Worm (Caenorhabditis elegans): ENCODE results near the gene twk-8.

The twk-8 gene

DNA sequence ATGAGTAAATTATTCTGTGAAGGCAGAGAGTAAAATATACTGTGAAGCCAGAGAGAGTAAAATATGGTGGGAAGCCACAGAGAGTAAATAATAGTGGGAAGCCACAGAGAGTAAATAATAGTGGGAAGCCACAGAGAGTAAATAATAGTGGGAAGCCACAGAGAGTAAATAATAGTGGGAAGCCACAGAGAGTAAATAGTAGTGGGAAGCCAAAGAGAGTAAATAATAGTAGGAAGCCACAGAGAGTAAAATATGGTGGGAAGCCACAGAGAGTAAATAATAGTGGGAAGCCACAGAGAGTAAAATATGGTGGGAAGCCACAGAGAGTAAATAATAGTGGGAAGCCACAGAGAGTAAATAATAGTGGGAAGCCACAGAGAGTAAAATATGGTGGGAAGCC is 34.1 kb upstream of the twk-8 start:
- TF ChIP-seq hmbx-1 (tag; optimal IDR thresholded peaks at IDR 0.05) (peak; percentile 5), ets-7 (tag; optimal IDR thresholded peaks at IDR 0.05) (peak; percentile 45)

DNA sequence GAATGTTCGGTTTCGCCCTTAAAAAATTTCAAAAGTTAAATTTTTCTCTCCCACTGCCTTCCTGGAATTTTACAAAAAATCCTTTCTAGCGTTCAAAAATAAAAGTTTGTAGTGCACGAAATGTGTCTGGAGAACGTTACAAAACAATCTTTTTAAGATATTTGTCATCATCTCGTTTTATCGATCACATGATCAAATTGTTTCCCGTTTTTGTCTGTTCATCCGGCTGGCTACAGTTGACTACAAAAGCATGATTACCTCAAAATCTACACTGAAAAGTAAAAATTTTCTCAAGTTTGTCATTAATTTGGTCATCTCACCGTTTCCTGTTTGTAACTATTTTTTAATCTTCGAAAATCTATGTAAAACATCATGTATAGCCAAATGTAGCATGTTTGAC is 31.1 kb upstream of the twk-8 start:
- TF ChIP-seq B0310.2 (tag; optimal IDR thresholded peaks at IDR 0.05) (no peak), ceh-13 (GFP tag; optimal IDR thresholded peaks at IDR 0.05) (no peak), sea-1 (GFP tag; conservative IDR thresholded peaks at IDR 0.05) (no peak), F13C5.2 (tag; optimal IDR thresholded peaks at IDR 0.05) (no peak), hmbx-1 (tag; optimal IDR thresholded peaks at IDR 0.05) (no peak), scrt-1 (GFP tag; IDR thresholded peaks at IDR 0.05) (no peak), tra-4 (tag; optimal IDR thresholded peaks at IDR 0.05) (no peak), ceh-36 (tag; optimal IDR thresholded peaks at IDR 0.05) (no peak), hnd-1 (tag; optimal IDR thresholded peaks at IDR 0.05) (no peak), tbx-11 (GFP tag; IDR thresholded peaks at IDR 0.05) (no peak), pes-1 (GFP tag; IDR thresholded peaks at IDR 0.05) (no peak), hmg-4 (GFP tag; optimal IDR thresholded peaks at IDR 0.05) (no peak), aly-1 (tag; optimal IDR thresholded peaks at IDR 0.05) (no peak), tbx-37 (GFP tag; conservative IDR thresholded peaks at IDR 0.05) (no peak), ama-1 (optimal IDR thresholded peaks at IDR 0.05) (no peak), flt-1 (GFP tag; IDR thresholded peaks at IDR 0.05) (no peak), ets-7 (tag; optimal IDR thresholded peaks at IDR 0.05) (no peak)

DNA sequence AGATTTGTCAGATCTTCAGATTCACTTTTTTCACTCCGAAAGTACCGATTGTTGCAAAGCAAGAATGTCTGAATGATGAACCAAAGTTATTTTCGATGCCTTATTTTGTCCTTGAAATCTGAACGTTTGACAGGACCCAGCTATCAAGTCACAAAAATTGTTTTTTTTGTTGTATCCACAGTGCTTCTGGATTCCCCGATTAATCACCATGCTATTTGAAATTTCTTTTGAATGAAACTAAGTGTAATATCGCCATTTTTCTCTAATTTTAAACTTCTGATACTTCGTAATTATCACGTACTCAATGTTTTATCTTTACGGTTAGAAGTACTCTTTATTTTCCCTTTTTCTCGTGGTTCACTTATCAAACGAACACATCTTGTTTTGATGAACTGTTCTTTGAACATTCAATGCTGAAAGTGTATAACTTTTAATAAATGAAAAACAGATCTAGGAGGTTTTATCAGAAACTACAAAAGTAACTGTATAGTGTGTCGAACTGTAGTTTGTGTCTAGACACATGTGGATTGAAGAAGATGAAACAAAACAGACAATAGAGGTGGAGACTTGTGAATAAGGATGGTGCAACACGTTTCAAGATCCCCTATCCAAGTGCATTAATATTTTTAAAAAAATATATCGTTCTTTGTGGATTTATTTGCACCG is 30.5 kb upstream of the twk-8 start:
- TF ChIP-seq ama-1 (optimal IDR thresholded peaks at IDR 0.05) = no peak
- no peak for TF ChIP-seq ceh-36 (tag; optimal IDR thresholded peaks at IDR 0.05)
- no peak for TF ChIP-seq hmg-4 (GFP tag; optimal IDR thresholded peaks at IDR 0.05)
- no peak for TF ChIP-seq ceh-13 (GFP tag; optimal IDR thresholded peaks at IDR 0.05)
- no peak for TF ChIP-seq hmbx-1 (tag; optimal IDR thresholded peaks at IDR 0.05)
- TF ChIP-seq scrt-1 (GFP tag; IDR thresholded peaks at IDR 0.05) = no peak
- no peak for TF ChIP-seq tbx-37 (GFP tag; conservative IDR thresholded peaks at IDR 0.05)
- no peak for TF ChIP-seq tra-4 (tag; optimal IDR thresholded peaks at IDR 0.05)
- TF ChIP-seq sea-1 (GFP tag; conservative IDR thresholded peaks at IDR 0.05) = no peak
- TF ChIP-seq tbx-11 (GFP tag; IDR thresholded peaks at IDR 0.05) = no peak
- TF ChIP-seq aly-1 (tag; optimal IDR thresholded peaks at IDR 0.05) = no peak
- TF ChIP-seq flt-1 (GFP tag; IDR thresholded peaks at IDR 0.05) = no peak

DNA sequence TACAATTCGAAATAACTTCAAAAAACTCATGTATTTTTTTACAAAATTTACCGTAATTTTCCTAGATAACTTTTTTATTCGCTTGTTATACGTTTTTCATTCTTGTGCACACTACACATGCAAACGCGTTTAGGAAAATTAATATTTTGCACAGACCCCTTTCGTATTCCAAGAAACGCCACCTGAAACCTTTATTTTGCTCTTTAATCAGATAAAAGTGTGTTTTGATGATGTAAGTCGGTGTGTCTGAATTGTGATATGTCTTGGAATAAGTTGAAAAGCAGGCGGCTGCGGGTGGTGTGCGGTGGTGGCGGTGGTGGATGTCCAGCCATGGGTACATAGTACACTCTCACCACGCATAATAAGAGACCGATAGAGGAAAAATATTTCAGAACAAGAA is 28.8 kb upstream of the twk-8 start:
- no peak for TF ChIP-seq tbx-37 (GFP tag; conservative IDR thresholded peaks at IDR 0.05)
- TF ChIP-seq ceh-36 (tag; optimal IDR thresholded peaks at IDR 0.05) = no peak
- no peak for TF ChIP-seq ceh-13 (GFP tag; optimal IDR thresholded peaks at IDR 0.05)
- no peak for TF ChIP-seq aly-1 (tag; optimal IDR thresholded peaks at IDR 0.05)
- no peak for TF ChIP-seq hnd-1 (tag; optimal IDR thresholded peaks at IDR 0.05)
- no peak for TF ChIP-seq tbx-11 (GFP tag; IDR thresholded peaks at IDR 0.05)
- no peak for TF ChIP-seq scrt-1 (GFP tag; IDR thresholded peaks at IDR 0.05)
- no peak for TF ChIP-seq pes-1 (GFP tag; IDR thresholded peaks at IDR 0.05)
- TF ChIP-seq hmg-4 (GFP tag; optimal IDR thresholded peaks at IDR 0.05) = no peak
- TF ChIP-seq sea-1 (GFP tag; conservative IDR thresholded peaks at IDR 0.05) = no peak
- no peak for TF ChIP-seq hmbx-1 (tag; optimal IDR thresholded peaks at IDR 0.05)
- TF ChIP-seq ets-7 (tag; optimal IDR thresholded peaks at IDR 0.05) = no peak
- TF ChIP-seq tra-4 (tag; optimal IDR thresholded peaks at IDR 0.05) = no peak
- no peak for TF ChIP-seq ama-1 (optimal IDR thresholded peaks at IDR 0.05)
- no peak for TF ChIP-seq flt-1 (GFP tag; IDR thresholded peaks at IDR 0.05)
- no peak for TF ChIP-seq F13C5.2 (tag; optimal IDR thresholded peaks at IDR 0.05)
- no peak for TF ChIP-seq B0310.2 (tag; optimal IDR thresholded peaks at IDR 0.05)

DNA sequence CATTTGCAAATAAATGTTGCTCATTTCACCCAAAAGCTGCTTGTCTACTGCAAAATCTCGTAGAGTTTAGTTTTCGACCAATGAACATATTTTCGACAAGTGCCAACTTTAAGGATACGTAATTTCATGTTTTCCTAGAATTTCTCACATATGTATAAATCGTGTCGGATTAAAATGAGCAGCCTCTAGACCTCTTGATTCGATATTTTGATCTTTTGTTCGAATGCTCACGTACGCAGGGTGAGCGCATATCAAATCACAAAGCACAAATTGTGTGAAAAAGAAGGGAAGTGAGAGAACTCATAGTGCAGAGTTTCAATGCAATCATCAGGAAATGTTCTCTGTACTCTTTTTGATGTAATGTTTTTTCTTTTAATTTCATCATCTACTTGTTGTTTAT is 18.6 kb upstream of the twk-8 start:
- TF ChIP-seq sea-1 (GFP tag; conservative IDR thresholded peaks at IDR 0.05) = no peak

DNA sequence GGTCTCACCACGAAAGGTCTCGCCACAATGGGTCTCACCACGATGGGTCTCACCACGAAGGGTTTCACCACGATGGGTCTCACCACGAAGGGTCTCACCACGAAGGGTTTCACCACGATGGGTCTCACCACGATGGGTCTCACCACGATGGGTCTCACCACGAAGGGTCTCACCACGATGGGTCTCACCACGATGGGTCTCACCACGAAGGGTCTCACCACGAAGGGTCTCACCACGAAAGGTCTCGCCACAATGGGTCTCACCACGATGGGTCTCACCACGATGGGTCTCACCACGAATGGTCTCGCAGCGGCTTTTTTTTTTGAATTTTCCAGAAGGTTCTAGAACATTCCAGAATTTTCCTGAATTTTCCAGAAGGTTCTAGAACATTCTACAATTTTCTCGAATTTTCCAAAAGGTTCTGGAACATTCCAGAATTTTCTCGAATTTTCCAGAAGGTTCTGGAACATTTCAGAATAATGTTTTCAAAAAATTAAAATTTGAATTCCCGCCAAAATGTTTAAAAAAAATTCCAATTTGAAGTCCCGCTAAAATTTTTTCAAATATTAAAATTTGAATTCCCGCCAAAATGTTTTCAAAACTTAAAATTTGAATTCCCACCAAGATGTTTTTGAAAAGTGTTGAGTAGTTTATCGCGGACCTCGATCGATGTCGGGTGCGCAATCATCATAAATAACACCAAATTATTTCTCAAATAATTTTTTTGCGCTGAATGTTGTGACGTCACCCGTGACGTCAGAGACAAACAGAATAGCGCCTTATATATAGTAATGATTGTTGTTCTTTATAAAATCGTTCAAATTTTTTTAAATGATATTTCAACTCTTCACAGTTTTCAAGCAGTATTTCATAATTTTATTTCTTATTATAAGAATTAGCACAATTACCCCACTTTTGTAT is 14.6 kb upstream of the twk-8 start:
- 0 out of 2 replicates have a peak, but pooled peaks have one; percentile 8 for TF ChIP-seq pes-1 (GFP tag; IDR thresholded peaks at IDR 0.05)

DNA sequence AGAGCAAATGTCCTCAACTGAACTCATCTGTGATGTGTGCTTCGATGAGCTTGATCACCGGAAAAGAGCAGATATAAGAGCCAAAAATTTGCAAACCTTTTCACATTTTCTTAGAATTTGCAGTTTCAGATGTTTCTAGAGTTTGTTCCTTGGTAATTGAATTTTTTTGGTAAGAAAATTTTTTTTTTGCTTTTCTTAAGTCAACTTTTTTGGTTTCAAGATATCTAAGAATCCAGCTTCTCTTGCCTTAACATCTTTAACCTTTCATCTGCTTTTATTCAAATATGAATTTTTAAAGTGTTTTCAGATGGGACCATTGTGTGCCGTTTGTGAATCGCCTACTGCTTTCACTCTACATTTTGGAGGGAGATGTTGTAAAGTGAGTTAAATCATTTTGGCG is 12.5 kb upstream of the twk-8 start, which contains the start of gene nhr-11:
Gene nhr-11 (plus strand): TSS at position 301 of the 400 bp plus-strand sequence.
- TF ChIP-seq hnd-1 (tag; optimal IDR thresholded peaks at IDR 0.05) (no peak), F13C5.2 (tag; optimal IDR thresholded peaks at IDR 0.05) (no peak), sea-1 (GFP tag; conservative IDR thresholded peaks at IDR 0.05) (no peak), flt-1 (GFP tag; IDR thresholded peaks at IDR 0.05) (no peak), B0310.2 (tag; optimal IDR thresholded peaks at IDR 0.05) (no peak), hmbx-1 (tag; optimal IDR thresholded peaks at IDR 0.05) (no peak), hmg-4 (GFP tag; optimal IDR thresholded peaks at IDR 0.05) (no peak), aly-1 (tag; optimal IDR thresholded peaks at IDR 0.05) (no peak), scrt-1 (GFP tag; IDR thresholded peaks at IDR 0.05) (no peak), pes-1 (GFP tag; IDR thresholded peaks at IDR 0.05) (no peak), ets-7 (tag; optimal IDR thresholded peaks at IDR 0.05) (no peak), tbx-11 (GFP tag; IDR thresholded peaks at IDR 0.05) (no peak), ama-1 (optimal IDR thresholded peaks at IDR 0.05) (no peak), ceh-36 (tag; optimal IDR thresholded peaks at IDR 0.05) (no peak), ceh-13 (GFP tag; optimal IDR thresholded peaks at IDR 0.05) (no peak), tra-4 (tag; optimal IDR thresholded peaks at IDR 0.05) (no peak), tbx-37 (GFP tag; conservative IDR thresholded peaks at IDR 0.05) (no peak)

Measured in whole organism, early embryonic.